Worm (Caenorhabditis elegans): ENCODE data around the gene C28H8.3.
A peak's percentile ranks its signal among the peaks of the same experiment; 100 is the strongest.

The C28H8.3 gene

DNA sequence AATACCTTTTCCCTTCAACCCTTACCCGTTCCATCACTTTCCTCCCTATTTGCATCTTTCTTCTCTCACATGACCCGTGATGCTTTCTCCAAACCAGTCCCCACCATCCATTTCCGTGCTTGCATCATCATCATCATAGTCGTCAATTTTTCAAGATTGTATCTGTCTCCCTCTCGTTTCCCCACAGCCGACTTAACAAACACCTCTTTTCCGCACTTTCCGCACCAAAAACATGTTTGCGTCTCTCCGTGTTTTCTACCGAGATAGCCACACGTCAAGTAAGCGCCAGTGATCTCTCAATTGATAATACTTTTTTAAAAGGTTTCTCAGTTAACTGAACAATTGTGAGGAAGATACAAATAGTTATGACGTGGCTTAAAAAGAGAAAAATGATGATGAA, 29.5 kb downstream of the C28H8.3 start (continued):
- peak in 1 of 2 experiments; percentile 53 for TF ChIP-seq hif-1 (tag; optimal IDR thresholded peaks at IDR 0.05)
- TF ChIP-seq zag-1 (tag; optimal IDR thresholded peaks at IDR 0.05): no peak
- peak; percentile 9; the same call in 1 of the 2 replicates for TF ChIP-seq arid-1 (GFP tag; conservative IDR thresholded peaks at IDR 0.05)
- TF ChIP-seq lin-13 (GFP tag; optimal IDR thresholded peaks at IDR 0.05): no peak
- TF ChIP-seq dve-1 (tag; optimal IDR thresholded peaks at IDR 0.05; ENCODE audit: insufficient read depth): peak; percentile 91
- no peak for TF ChIP-seq ceh-82 (tag; optimal IDR thresholded peaks at IDR 0.05)
- TF ChIP-seq nhr-41 (GFP tag; IDR thresholded peaks at IDR 0.05): no peak
- no peak for TF ChIP-seq zip-11 (GFP tag; IDR thresholded peaks at IDR 0.05)
- peak; percentile 54 for TF ChIP-seq spr-1 (tag; optimal IDR thresholded peaks at IDR 0.05)
- no peak for TF ChIP-seq set-16 (GFP tag; IDR thresholded peaks at IDR 0.05)
- TF ChIP-seq hlh-11 (tag; optimal IDR thresholded peaks at IDR 0.05): peak; percentile 93
- no peak for TF ChIP-seq daf-8 (GFP tag; IDR thresholded peaks at IDR 0.05)
- TF ChIP-seq F37D6.2 (tag; optimal IDR thresholded peaks at IDR 0.05): no peak
- TF ChIP-seq lin-38 (GFP tag; IDR thresholded peaks at IDR 0.05): no peak
- TF ChIP-seq Y48G9A.11 (GFP tag; IDR thresholded peaks at IDR 0.05): no peak
- TF ChIP-seq nhr-10 (tag; optimal IDR thresholded peaks at IDR 0.05): no peak
- no peak for TF ChIP-seq ZK337.2 (GFP tag; IDR thresholded peaks at IDR 0.05)
- TF ChIP-seq fkh-10 (GFP tag; optimal IDR thresholded peaks at IDR 0.05): no peak
- TF ChIP-seq lsy-2 (tag; optimal IDR thresholded peaks at IDR 0.05): peak; percentile 35 to 72
- no peak for TF ChIP-seq nhr-76 (tag; optimal IDR thresholded peaks at IDR 0.05)
- peak; percentile 45; the same call in 1 of the 2 replicates for TF ChIP-seq hmg-1.1 (GFP tag; IDR thresholded peaks at IDR 0.05)
- no peak for TF ChIP-seq madf-9 (GFP tag; conservative IDR thresholded peaks at IDR 0.05)
- TF ChIP-seq unc-62 (GFP tag; optimal IDR thresholded peaks at IDR 0.05 in 1 of 2): peak in 1 of 2 experiments; percentile 99
- TF ChIP-seq unc-62 (tag; optimal IDR thresholded peaks at IDR 0.05): no peak
- TF ChIP-seq F10B5.3 (tag; optimal IDR thresholded peaks at IDR 0.05): no peak

DNA sequence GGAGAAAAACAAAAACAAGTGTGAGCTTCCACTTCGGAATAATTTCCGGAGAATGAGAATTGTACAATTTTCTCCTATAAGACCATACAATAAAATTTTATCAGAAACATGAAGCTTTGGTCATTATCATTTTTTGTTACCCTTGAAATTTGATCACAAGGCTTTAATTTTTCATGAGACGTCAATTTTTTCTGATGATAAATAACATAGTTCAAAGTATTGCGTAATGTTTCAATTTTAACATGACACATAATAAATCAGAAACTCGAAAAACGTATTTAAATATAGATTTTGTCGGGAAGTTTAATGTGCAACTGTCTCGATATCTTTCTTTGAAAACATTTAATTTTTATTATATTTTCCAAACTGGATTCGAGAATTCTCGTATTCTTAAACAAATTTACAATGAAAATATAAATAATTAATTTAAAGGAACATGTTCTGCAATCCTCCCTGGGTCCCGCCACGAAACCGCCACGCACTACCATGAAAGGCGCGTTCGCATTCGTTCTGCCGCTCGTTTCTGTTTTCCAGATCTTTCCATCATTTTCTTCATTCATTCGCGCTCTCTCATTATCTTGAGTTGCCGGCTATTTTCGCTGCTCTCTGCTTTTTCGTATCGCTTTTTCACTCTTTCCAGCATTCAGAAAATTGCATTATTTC, 30.4 kb downstream of the C28H8.3 start:
- TF ChIP-seq dmd-6 (GFP tag; IDR thresholded peaks at IDR 0.05) (0 out of 2 replicates have a peak, but pooled peaks have one; percentile 33), lsy-2 (tag; optimal IDR thresholded peaks at IDR 0.05) (no peak), hlh-11 (tag; optimal IDR thresholded peaks at IDR 0.05) (peak; percentile 24), hif-1 (tag; optimal IDR thresholded peaks at IDR 0.05) (no peak), hlh-30 (tag; optimal IDR thresholded peaks at IDR 0.05; ENCODE audit: insufficient read depth) (peak; percentile 67), fkh-10 (GFP tag; optimal IDR thresholded peaks at IDR 0.05) (no peak), T20F7.1 (GFP tag; optimal IDR thresholded peaks at IDR 0.05) (peak; percentile 23), tra-1 (GFP tag; IDR thresholded peaks at IDR 0.05) (0 out of 2 replicates have a peak, but pooled peaks have one; percentile 13), lin-38 (GFP tag; IDR thresholded peaks at IDR 0.05) (peak; percentile 43; the same call in 1 of the 2 replicates), php-3 (GFP tag; IDR thresholded peaks at IDR 0.05) (peak; percentile 78), lir-3 (tag; optimal IDR thresholded peaks at IDR 0.05) (no peak), nhr-77 (tag; optimal IDR thresholded peaks at IDR 0.05) (peak; percentile 36), lim-7 (GFP tag; IDR thresholded peaks at IDR 0.05) (no peak), dve-1 (tag; optimal IDR thresholded peaks at IDR 0.05; ENCODE audit: insufficient read depth) (peak; percentile 73), ces-1 (GFP tag; optimal IDR thresholded peaks at IDR 0.05) (no peak), mes-2 (tag; optimal IDR thresholded peaks at IDR 0.05; ENCODE audit: poor library complexity, severe bottlenecking) (peak; percentile 27), daf-16 (GFP tag; optimal IDR thresholded peaks at IDR 0.05) (no peak), daf-16 (tag; optimal IDR thresholded peaks at IDR 0.05) (peak; percentile 78), ceh-44 (GFP tag; IDR thresholded peaks at IDR 0.05) (peak; percentile 18; the same call in 1 of the 2 replicates), daf-12 (tag; optimal IDR thresholded peaks at IDR 0.05) (no peak), ctbp-1 (GFP tag; IDR thresholded peaks at IDR 0.05) (no peak), Y48G9A.11 (GFP tag; IDR thresholded peaks at IDR 0.05) (peak; percentile 57; the same call in 1 of the 2 replicates), unc-130 (GFP tag; optimal IDR thresholded peaks at IDR 0.05) (peak; percentile 84), ceh-20 (GFP tag; IDR thresholded peaks at IDR 0.05) (peak; percentile 58), pqm-1 (tag; optimal IDR thresholded peaks at IDR 0.05) (peak; percentile 23)

Measured in whole organism, L4 larva.